Worm (Caenorhabditis elegans): Measurements from ENCODE around the gene trpp-6.

The trpp-6 gene

ce11 chrV:10041484-10041883, 49.8 kb downstream of the trpp-6 start (continued):
- TF ChIP-seq isw-1 (GFP tag; IDR thresholded peaks at IDR 0.05) (peak; percentile 8; the same call in 1 of the 2 replicates), unc-62 (GFP tag; optimal IDR thresholded peaks at IDR 0.05) (no peak), F16B12.6 (tag; optimal IDR thresholded peaks at IDR 0.05) (no peak), zag-1 (tag; optimal IDR thresholded peaks at IDR 0.05) (no peak), fkh-8 (tag; optimal IDR thresholded peaks at IDR 0.05) (peak; percentile 47), snpc-4 (tag; optimal IDR thresholded peaks at IDR 0.05) (no peak), jun-1 (tag; optimal IDR thresholded peaks at IDR 0.05) (no peak), irx-1 (tag; optimal IDR thresholded peaks at IDR 0.05) (no peak), efl-1 (optimal IDR thresholded peaks at IDR 0.05) (peak; percentile 1 to 2), efl-1 (GFP tag; optimal IDR thresholded peaks at IDR 0.05 in 1 of 2) (no peak), lin-14 (GFP tag; optimal IDR thresholded peaks at IDR 0.05) (peak; percentile 68), C16A3.4 (tag; optimal IDR thresholded peaks at IDR 0.05) (no peak), dpl-1 (GFP tag; optimal IDR thresholded peaks at IDR 0.05) (no peak), snu-23 (GFP tag; optimal IDR thresholded peaks at IDR 0.05) (peak; percentile 31), blmp-1 (tag; optimal IDR thresholded peaks at IDR 0.05) (peak; percentile 3), lsy-2 (tag; optimal IDR thresholded peaks at IDR 0.05) (peak; percentile 33 to 54), fkh-10 (GFP tag; optimal IDR thresholded peaks at IDR 0.05) (no peak), vab-15 (tag; optimal IDR thresholded peaks at IDR 0.05) (no peak), swsn-7 (tag; optimal IDR thresholded peaks at IDR 0.05) (peak; percentile 22), C34B4.2 (tag; optimal IDR thresholded peaks at IDR 0.05) (no peak), lin-15B (tag; optimal IDR thresholded peaks at IDR 0.05) (no peak), tlp-1 (tag; optimal IDR thresholded peaks at IDR 0.05) (no peak), unc-130 (tag; optimal IDR thresholded peaks at IDR 0.05) (no peak)

DNA sequence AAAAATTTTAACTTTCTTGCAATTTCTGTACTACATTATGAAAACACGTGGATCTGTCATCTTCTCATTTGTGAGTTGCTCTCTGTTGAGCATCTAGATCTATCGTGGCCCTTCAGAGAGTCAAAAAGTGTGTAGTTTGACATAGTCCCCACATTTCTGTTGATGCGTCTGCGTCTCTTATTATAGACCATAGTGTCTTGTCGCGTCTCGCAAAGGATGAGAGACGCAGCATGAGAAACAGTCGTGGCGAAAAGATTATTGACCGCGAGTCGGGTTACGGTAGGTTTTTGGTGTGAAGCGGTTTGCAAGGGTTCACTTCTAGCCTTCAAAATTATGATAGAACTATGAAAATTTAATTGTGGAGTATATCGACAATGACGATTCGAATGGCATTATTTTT, 50.6 kb downstream of the trpp-6 start:
- TF ChIP-seq nhr-11 (tag; optimal IDR thresholded peaks at IDR 0.05) (peak; percentile 11), grh-1 (GFP tag; IDR thresholded peaks at IDR 0.05) (peak; percentile 57), unc-86 (tag; optimal IDR thresholded peaks at IDR 0.05) (peak; percentile 68), nhr-84 (tag; optimal IDR thresholded peaks at IDR 0.05) (no peak), nhr-28 (tag; optimal IDR thresholded peaks at IDR 0.05) (no peak), dsc-1 (tag; optimal IDR thresholded peaks at IDR 0.05) (peak; percentile 54), egl-27 (tag; optimal IDR thresholded peaks at IDR 0.05) (peak in 1 of 2 experiments; percentile 24), rnt-1 (tag; optimal IDR thresholded peaks at IDR 0.05) (peak; percentile 90), efl-1 (optimal IDR thresholded peaks at IDR 0.05) (peak; percentile 71 to 85), efl-1 (GFP tag; optimal IDR thresholded peaks at IDR 0.05 in 1 of 2) (peak; percentile 21 to 92), vab-15 (tag; optimal IDR thresholded peaks at IDR 0.05) (no peak), jun-1 (tag; optimal IDR thresholded peaks at IDR 0.05) (peak; percentile 67), hpl-2 (GFP tag; optimal IDR thresholded peaks at IDR 0.05) (no peak), mep-1 (tag; optimal IDR thresholded peaks at IDR 0.05) (peak; percentile 58), lin-15B (tag; optimal IDR thresholded peaks at IDR 0.05) (no peak), mdl-1 (tag; optimal IDR thresholded peaks at IDR 0.05) (peak in 1 of 2 experiments; percentile 68), pag-3 (tag; optimal IDR thresholded peaks at IDR 0.05; ENCODE audit: borderline replicate concordance, insufficient read depth) (no peak), mef-2 (tag; optimal IDR thresholded peaks at IDR 0.05) (no peak), tlp-1 (tag; optimal IDR thresholded peaks at IDR 0.05) (no peak), ceh-88 (GFP tag; IDR thresholded peaks at IDR 0.05) (no peak), fos-1 (tag; optimal IDR thresholded peaks at IDR 0.05) (peak; percentile 69), lin-14 (GFP tag; optimal IDR thresholded peaks at IDR 0.05) (peak; percentile 89), sox-4 (tag; optimal IDR thresholded peaks at IDR 0.05) (no peak), lsy-2 (tag; optimal IDR thresholded peaks at IDR 0.05) (peak; percentile 95 to 98), pqm-1 (tag; optimal IDR thresholded peaks at IDR 0.05) (no peak), snu-23 (GFP tag; optimal IDR thresholded peaks at IDR 0.05) (peak; percentile 81), xbp-1 (tag; optimal IDR thresholded peaks at IDR 0.05) (peak; percentile 69), Y116A8C.19 (tag; optimal IDR thresholded peaks at IDR 0.05; ENCODE audit: borderline replicate concordance) (no peak), fkh-10 (GFP tag; optimal IDR thresholded peaks at IDR 0.05) (peak; percentile 31), zip-4 (GFP tag; optimal IDR thresholded peaks at IDR 0.05) (no peak), F16B12.6 (tag; optimal IDR thresholded peaks at IDR 0.05) (no peak), lir-3 (tag; optimal IDR thresholded peaks at IDR 0.05; ENCODE audit: poor library complexity) (peak; percentile 4), nhr-19 (GFP tag; conservative IDR thresholded peaks at IDR 0.05) (peak; percentile 55), ceh-63 (GFP tag; optimal IDR thresholded peaks at IDR 0.05) (no peak), nhr-20 (tag; optimal IDR thresholded peaks at IDR 0.05) (peak; percentile 92), alr-1 (tag; optimal IDR thresholded peaks at IDR 0.05; ENCODE audit: borderline replicate concordance) (no peak), zag-1 (tag; optimal IDR thresholded peaks at IDR 0.05) (no peak), dpl-1 (GFP tag; optimal IDR thresholded peaks at IDR 0.05) (peak in 2 of 3 experiments; percentile 38), blmp-1 (tag; optimal IDR thresholded peaks at IDR 0.05) (peak; percentile 72), ceh-82 (tag; optimal IDR thresholded peaks at IDR 0.05) (peak; percentile 74 to 83 (median 74)), ets-5 (GFP tag; IDR thresholded peaks at IDR 0.05) (no peak)
